Worm (Caenorhabditis elegans) whole organism, early embryonic: Measurements from ENCODE around the gene R13H4.5.

Experiments used
- ama-1 ChIP-seq: fragments of 150-350 bp; optimal IDR thresholded peaks from 2 replicates; lab custom pipeline; 2014
- scrt-1 ChIP-seq: fragments of 200-800 bp; sonication (Bioruptor generic); IDR thresholded peaks from 2 replicates; pipeline ENCODE4 v1.3.6; 2022; ENCODE audit warnings: missing genetic modification characterization, missing compliant biosample characterization
- tbx-37 ChIP-seq: fragments of 200-800 bp; sonication (Bioruptor generic); conservative IDR thresholded peaks from 2 replicates; pipeline ENCODE4 v1.3.6; 2022; ENCODE audit warnings: missing genetic modification reagents, missing genetic modification characterization, missing compliant biosample characterization

DNA sequence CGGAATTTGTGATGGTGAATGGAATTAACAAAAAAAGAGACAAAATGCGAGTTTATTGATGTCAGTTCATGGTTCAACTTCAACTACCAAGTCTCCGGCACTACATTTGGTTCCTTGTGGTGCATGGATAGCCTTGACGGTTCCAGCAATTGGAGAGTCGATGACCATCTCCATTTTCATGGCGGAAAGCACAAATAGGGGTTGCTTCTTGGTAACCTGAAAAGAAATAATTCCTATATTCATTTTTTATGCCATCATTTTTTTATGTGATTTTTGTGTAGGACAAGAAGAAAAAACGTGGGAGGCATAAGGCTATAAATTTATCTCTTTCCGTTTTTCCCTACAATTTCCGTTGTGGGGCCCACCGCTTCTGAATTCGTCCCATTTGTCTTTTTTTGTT is 42.4 kb upstream of the R13H4.5 start:
- TF ChIP-seq tbx-37 (GFP tag; lab: Robert Waterston, UW) (no peak), scrt-1 (GFP tag; lab: Robert Waterston, UW) (no peak), ama-1 (lab: Kevin White, UChicago) (no peak)
